Worm (Caenorhabditis elegans): ENCODE results near the gene strd-1.

DNA sequence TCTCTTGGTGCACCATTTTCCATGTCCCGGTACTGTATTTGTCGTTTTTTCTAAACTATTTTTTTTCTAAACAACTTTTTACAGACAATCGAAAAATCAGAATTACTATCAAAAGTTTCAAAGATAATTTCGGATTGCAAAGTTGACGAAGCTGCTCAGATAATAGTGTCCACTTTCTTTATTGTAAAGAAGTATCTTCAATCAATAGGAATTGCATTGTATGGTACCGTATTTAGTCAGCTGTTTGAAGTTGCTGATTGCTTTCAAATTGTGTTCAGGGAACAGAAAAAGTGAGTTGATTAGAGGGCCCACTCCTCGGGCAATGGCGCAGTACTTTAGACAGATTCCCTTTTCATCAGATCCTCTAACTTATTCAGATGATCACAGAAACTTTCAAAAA, 34.3 kb downstream of the strd-1 start:
- TF ChIP-seq daf-12 (tag; optimal IDR thresholded peaks at IDR 0.05): no peak
- no peak for TF ChIP-seq jun-1 (tag; optimal IDR thresholded peaks at IDR 0.05)
- TF ChIP-seq ama-1 (optimal IDR thresholded peaks at IDR 0.05): no peak
- no peak for TF ChIP-seq nhr-77 (tag; optimal IDR thresholded peaks at IDR 0.05)

All from whole organism, L4 larva.